Worm (Caenorhabditis elegans) whole organism, mixed stage, embryonic: Measurements from ENCODE around the gene xtr-1.

Source experiments
- ceh-43 ChIP-seq: fragments of 200-800 bp; sonication (Bioruptor generic); optimal IDR thresholded peaks from 2 replicates; lab custom pipeline; 2018; ENCODE audit warnings: mild to moderate bottlenecking, missing genetic modification characterization, moderate library complexity, missing compliant biosample characterization
- ces-1 ChIP-seq: fragments of 150-350 bp; optimal IDR thresholded peaks from 2 replicates; lab custom pipeline; 2014; ENCODE audit warnings: missing biosample characterization, missing genetic modification reagents, missing genetic modification characterization
- cnd-1 ChIP-seq: fragments of 200-800 bp; sonication (Bioruptor generic); optimal IDR thresholded peaks from 2 replicates; lab custom pipeline; 2018; ENCODE audit warnings: mild to moderate bottlenecking, missing genetic modification characterization, missing compliant biosample characterization
- drap-1 ChIP-seq: fragments of 200-800 bp; sonication (Bioruptor generic); optimal IDR thresholded peaks from 3 replicates; lab custom pipeline; 2018; ENCODE audit warnings: mild to moderate bottlenecking, missing genetic modification characterization, missing compliant biosample characterization
- flh-1 ChIP-seq: fragments of 200-800 bp; sonication (Bioruptor generic); optimal IDR thresholded peaks from 2 replicates; lab custom pipeline; 2018; ENCODE audit warnings: mild to moderate bottlenecking, missing genetic modification characterization, moderate library complexity, missing compliant biosample characterization
- mab-5 ChIP-seq: fragments of 150-350 bp; optimal IDR thresholded peaks from 2 replicates; lab custom pipeline; 2014; ENCODE audit warnings: missing biosample characterization, missing genetic modification characterization
- mep-1 ChIP-seq: fragments of 150-350 bp; optimal IDR thresholded peaks from 2 replicates; lab custom pipeline; 2017; ENCODE audit warnings: missing biosample characterization, missing genetic modification reagents, missing genetic modification characterization, inconsistent platforms
- mls-2 ChIP-seq: sonication (generic microtip); optimal IDR thresholded peaks from 2 replicates; lab custom pipeline; 2016; ENCODE audit warnings: mild to moderate bottlenecking, missing genetic modification characterization, moderate library complexity, missing compliant biosample characterization
- nhr-2 ChIP-seq: fragments of 150-350 bp; optimal IDR thresholded peaks from 2 replicates; lab custom pipeline; 2014; ENCODE audit warnings: missing biosample characterization, missing genetic modification characterization
- nhr-76 ChIP-seq: sonication (generic microtip); optimal IDR thresholded peaks from 2 replicates; lab custom pipeline; 2017; ENCODE audit warnings: missing biosample characterization, missing genetic modification characterization
- unc-120 ChIP-seq: sonication (generic microtip); optimal IDR thresholded peaks from 2 replicates; lab custom pipeline; 2017; ENCODE audit warnings: missing genetic modification characterization, missing compliant biosample characterization; ENCODE audit not compliant: poor library complexity, severe bottlenecking
- unc-62 ChIP-seq: fragments of 150-350 bp; optimal IDR thresholded peaks from 2 replicates; lab custom pipeline; 2014; ENCODE audit warnings: missing biosample characterization, missing genetic modification reagents, missing genetic modification characterization

Gene xtr-1

ce11 chrX:11899031-11899430 lies 46.4 kb downstream of the xtr-1 start:
- TF ChIP-seq nhr-2 (tag; lab: Kevin White, UChicago) = no peak
- TF ChIP-seq mep-1 (tag; lab: Kevin White, UChicago) = peak; percentile 15
- TF ChIP-seq drap-1 (GFP tag; lab: Kevin White, UChicago) = no peak
- TF ChIP-seq ces-1 = peak; percentile 27
- TF ChIP-seq mls-2 = no peak
- TF ChIP-seq nhr-76 (tag; lab: Kevin White, UChicago) = no peak
- TF ChIP-seq mab-5 (tag; lab: Kevin White, UChicago) = no peak
- no peak for TF ChIP-seq flh-1 (GFP tag; lab: Kevin White, UChicago)
- TF ChIP-seq ceh-43 = no peak

ce11 chrX:11902661-11903060 lies 50.1 kb downstream of the xtr-1 start, which contains the start of gene Y62H9A.10:
Gene Y62H9A.10, minus strand, starts transcription at chrX:11902761.
- no peak for TF ChIP-seq unc-120
- no peak for TF ChIP-seq cnd-1
- TF ChIP-seq unc-62 = no peak
- TF ChIP-seq mls-2 = no peak
- TF ChIP-seq, all 35 proteins: peak for 0
